Worm (Caenorhabditis elegans) whole organism, late embryonic: ENCODE data around the gene orai-1.

Experiments used
- ceh-34 ChIP-seq: sonication (generic microtip); optimal IDR thresholded peaks from 2 replicates; lab custom pipeline; 2016; ENCODE audit warnings: mild to moderate bottlenecking, missing genetic modification characterization, missing compliant biosample characterization
- rnt-1 ChIP-seq: sonication (generic microtip); optimal IDR thresholded peaks from 2 replicates; lab custom pipeline; 2016; ENCODE audit warnings: missing genetic modification characterization, missing compliant biosample characterization
- ttx-3 ChIP-seq: sonication (generic microtip); optimal IDR thresholded peaks from 2 replicates; lab custom pipeline; 2016; ENCODE audit warnings: missing genetic modification reagents, missing genetic modification characterization, missing compliant biosample characterization

DNA sequence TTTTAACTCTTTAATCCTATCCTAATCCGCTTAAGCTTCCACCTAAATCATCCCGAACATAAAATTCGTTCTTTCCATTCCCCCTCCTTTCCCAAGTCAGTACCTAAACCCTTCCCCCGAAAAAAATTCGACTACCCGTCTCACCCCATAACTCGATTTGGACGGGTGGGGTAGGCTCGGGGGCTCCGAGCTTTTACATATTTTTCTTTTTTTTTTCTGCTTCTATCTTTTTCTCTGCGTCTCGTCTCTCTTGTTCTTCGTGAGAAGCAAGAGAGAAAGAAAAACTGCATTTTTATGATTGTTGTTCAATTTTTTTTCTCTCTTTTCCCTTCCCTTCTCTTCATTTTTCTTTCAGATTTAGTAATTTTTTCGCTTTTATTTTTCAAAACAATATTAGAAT lies 28.9 kb downstream of the orai-1 start:
- TF ChIP-seq rnt-1 (tag; lab: Kevin White, UChicago) (no peak), ceh-34 (tag; lab: Kevin White, UChicago) (no peak), ttx-3 (tag; lab: Kevin White, UChicago) (no peak)
